Worm (Caenorhabditis elegans) whole organism, midembryonic: ENCODE measurements around the gene ptr-19.

Experiments
- flt-1 ChIP-seq: fragments of 200-800 bp; sonication (Bioruptor generic); IDR thresholded peaks from 2 replicates; pipeline ENCODE4 v1.3.6; 2022; ENCODE audit warnings: missing genetic modification characterization, missing compliant biosample characterization
- med-1 ChIP-seq: sonication (generic microtip); optimal IDR thresholded peaks from 2 replicates; lab custom pipeline; 2017; ENCODE audit warnings: missing genetic modification characterization, mild to moderate bottlenecking, missing compliant biosample characterization, antibody characterized with exemption, missing genetic modification reagents; ENCODE audit not compliant: insufficient read depth
- ref-1 ChIP-seq: fragments of 200-800 bp; sonication (Bioruptor generic); conservative IDR thresholded peaks from 2 replicates; pipeline ENCODE4 v1.3.6; 2022; ENCODE audit warnings: missing genetic modification reagents, missing genetic modification characterization, missing compliant biosample characterization
- ztf-23 ChIP-seq: fragments of 200-800 bp; sonication (Bioruptor generic); IDR thresholded peaks from 2 replicates; pipeline ENCODE4 v1.3.6; 2022; ENCODE audit warnings: missing genetic modification reagents, missing genetic modification characterization, missing compliant biosample characterization

DNA sequence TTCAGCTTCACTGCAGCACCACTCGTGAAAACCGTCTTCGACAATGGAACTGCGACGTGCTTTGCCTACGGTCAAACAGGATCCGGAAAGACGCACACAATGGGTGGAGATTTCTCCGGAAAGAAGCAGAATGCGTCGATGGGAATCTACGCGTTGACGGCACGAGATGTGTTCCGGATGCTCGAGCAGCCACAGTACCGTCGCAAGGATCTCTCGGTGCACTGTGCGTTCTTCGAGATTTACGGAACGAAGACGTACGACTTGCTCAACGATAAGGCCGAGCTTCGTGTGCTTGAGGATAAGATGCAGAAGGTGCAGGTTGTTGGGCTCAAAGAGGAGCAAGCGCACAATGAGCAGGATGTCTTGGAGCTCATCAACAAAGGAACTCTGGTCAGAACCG, 27.9 kb downstream of the ptr-19 start:
- TF ChIP-seq flt-1 (GFP tag; lab: Robert Waterston, UW), result no peak
- TF ChIP-seq ref-1 (GFP tag; lab: Robert Waterston, UW), result no peak
- no peak for TF ChIP-seq med-1 (GFP tag; lab: Kevin White, UChicago)
- TF ChIP-seq ztf-23 (GFP tag; lab: Robert Waterston, UW), result no peak
